Fruit fly (Drosophila melanogaster) whole organism, adult: ENCODE results near the gene eIF5.

Experiments
- CG11617 ChIP-seq: fragments of 200-800 bp; sonication (Bioruptor generic); optimal IDR thresholded peaks from 2 replicates; lab custom pipeline; 2017; ENCODE audit warnings: mild to moderate bottlenecking, missing biosample characterization, missing genetic modification reagents, missing genetic modification characterization
- CG12768 ChIP-seq: fragments of 200-800 bp; sonication (Bioruptor generic); optimal IDR thresholded peaks from 2 replicates; lab custom pipeline; 2017; ENCODE audit warnings: missing biosample characterization, missing genetic modification characterization, mild to moderate bottlenecking, moderate library complexity, missing genetic modification reagents
- CG14711 ChIP-seq: fragments of 200-800 bp; sonication (Bioruptor generic); optimal IDR thresholded peaks from 2 replicates; lab custom pipeline; 2018; ENCODE audit warnings: missing biosample characterization, mild to moderate bottlenecking, missing genetic modification characterization, moderate library complexity
- CG1620 ChIP-seq: fragments of 200-800 bp; sonication (Bioruptor generic); optimal IDR thresholded peaks from 2 replicates; lab custom pipeline; 2016; ENCODE audit warnings: missing biosample characterization, missing genetic modification characterization
- CG33017 ChIP-seq: fragments of 200-800 bp; sonication (Bioruptor generic); optimal IDR thresholded peaks from 2 replicates; lab custom pipeline; 2018; ENCODE audit warnings: missing biosample characterization, mild to moderate bottlenecking, missing genetic modification characterization, moderate library complexity
- CG5204 ChIP-seq: fragments of 200-800 bp; sonication (Bioruptor generic); optimal IDR thresholded peaks from 2 replicates; lab custom pipeline; 2016; ENCODE audit warnings: missing biosample characterization, missing genetic modification characterization
- CG7045 ChIP-seq: fragments of 200-800 bp; sonication (Bioruptor generic); optimal IDR thresholded peaks from 2 replicates; lab custom pipeline; 2017; ENCODE audit warnings: missing biosample characterization, mild to moderate bottlenecking, missing genetic modification characterization
- CG7101 ChIP-seq: fragments of 200-800 bp; sonication (Bioruptor generic); optimal IDR thresholded peaks from 2 replicates; lab custom pipeline; 2018; ENCODE audit warnings: missing biosample characterization, mild to moderate bottlenecking, missing genetic modification characterization, moderate library complexity
- Clk ChIP-seq: fragments of 200-800 bp; sonication (Bioruptor generic); optimal IDR thresholded peaks from 2 replicates; lab custom pipeline; 2017; ENCODE audit warnings: missing biosample characterization, missing genetic modification characterization
- Crg-1 ChIP-seq: fragments of 200-800 bp; sonication (Bioruptor generic); optimal IDR thresholded peaks from 2 replicates; lab custom pipeline; 2016; ENCODE audit warnings: missing biosample characterization, missing genetic modification characterization
- Hr96 ChIP-seq: fragments of 200-800 bp; sonication (Bioruptor generic); optimal IDR thresholded peaks from 2 replicates; lab custom pipeline; 2016; ENCODE audit warnings: missing biosample characterization, missing genetic modification characterization
- Mnt ChIP-seq: fragments of 200-800 bp; sonication (Bioruptor generic); optimal IDR thresholded peaks from 2 replicates; lab custom pipeline; 2016; ENCODE audit warnings: missing biosample characterization, mild to moderate bottlenecking, missing genetic modification characterization
- bab1 ChIP-seq: fragments of 200-800 bp; sonication (Bioruptor generic); optimal IDR thresholded peaks from 3 replicates; lab custom pipeline; 2019; ENCODE audit warnings: missing biosample characterization, mild to moderate bottlenecking, missing genetic modification characterization, moderate library complexity
- cic ChIP-seq: fragments of 200-800 bp; sonication (Bioruptor generic); optimal IDR thresholded peaks from 2 replicates; lab custom pipeline; 2017; ENCODE audit warnings: missing biosample characterization, mild to moderate bottlenecking, missing genetic modification characterization, moderate library complexity
- cnc ChIP-seq, 2 experiments: fragments of >200 bp; optimal IDR thresholded peaks; 2 replicates each; lab custom pipeline; 2017
- kay ChIP-seq: fragments of 200-800 bp; sonication (Bioruptor generic); peaks from one replicate; lab custom pipeline; 2016; ENCODE audit warnings: missing biosample characterization, missing genetic modification characterization, borderline replicate concordance
- ovo ChIP-seq: fragments of 200-800 bp; sonication (Bioruptor generic); optimal IDR thresholded peaks from 2 replicates; lab custom pipeline; 2016; ENCODE audit warnings: missing biosample characterization, missing genetic modification characterization
- pad ChIP-seq: fragments of 200-800 bp; sonication (Bioruptor generic); optimal IDR thresholded peaks from 3 replicates; lab custom pipeline; 2017; ENCODE audit warnings: missing biosample characterization, missing genetic modification characterization, mild to moderate bottlenecking, moderate library complexity, missing genetic modification reagents
- tj ChIP-seq: fragments of 200-800 bp; sonication (Bioruptor generic); optimal IDR thresholded peaks from 3 replicates; lab custom pipeline; 2017; ENCODE audit warnings: missing biosample characterization, mild to moderate bottlenecking, missing genetic modification characterization, moderate library complexity
- toe ChIP-seq: fragments of 200-800 bp; sonication (Bioruptor generic); optimal IDR thresholded peaks from 2 replicates; lab custom pipeline; 2016; ENCODE audit warnings: missing biosample characterization, missing genetic modification characterization

eIF5 gene

dm6 chrX:15991618-15992526, at the start of gene eIF5, which contains the start of the genes CG46312 and exd:
Gene eIF5 (minus strand): TSS chrX:15991974.
Gene CG46312 (minus strand): TSS chrX:15991974.
Gene exd (plus strand): TSS chrX:15992468.
- TF ChIP-seq toe (GFP tag; lab: Kevin White, UChicago) (no peak), Mnt (GFP tag; lab: Kevin White, UChicago) (peak; percentile 29), CG12768 (GFP tag; lab: Kevin White, UChicago) (no peak), CG1620 (GFP tag; lab: Kevin White, UChicago) (no peak), CG7045 (GFP tag; lab: Kevin White, UChicago) (no peak), bab1 (GFP tag; lab: Kevin White, UChicago) (peak; percentile 73), CG7101 (tag; lab: Kevin White, UChicago) (peak; percentile 18), pad (GFP tag; lab: Kevin White, UChicago) (no peak), ovo (GFP tag; lab: Kevin White, UChicago) (peak; percentile 13), cic (no peak)

dm6 chrX:16008814-16009213, 17.0 kb upstream of the eIF5 start, which contains the start of gene Muc14A:
Gene Muc14A (plus strand): TSS chrX:16009114.
- no peak for TF ChIP-seq Clk (GFP tag; lab: Kevin White, UChicago)
- no peak for TF ChIP-seq bab1 (GFP tag; lab: Kevin White, UChicago)
- no peak for TF ChIP-seq cnc (optimal IDR thresholded peaks at IDR 0.05; lab: Kevin White, UChicago)
- TF ChIP-seq Mnt (GFP tag; lab: Kevin White, UChicago), result no peak
- TF ChIP-seq Crg-1 (GFP tag; lab: Kevin White, UChicago), result no peak
- no peak for TF ChIP-seq pad (GFP tag; lab: Kevin White, UChicago)
- TF ChIP-seq CG5204 (GFP tag; lab: Kevin White, UChicago), result no peak
- no peak for TF ChIP-seq tj (GFP tag; lab: Kevin White, UChicago)
- TF ChIP-seq cic, result no peak
- TF ChIP-seq Hr96 (GFP tag; lab: Kevin White, UChicago), result no peak
- TF ChIP-seq CG7045 (GFP tag; lab: Kevin White, UChicago), result no peak
- no peak for TF ChIP-seq CG33017 (tag; lab: Kevin White, UChicago)
- TF ChIP-seq ovo (GFP tag; lab: Kevin White, UChicago), result no peak
- no peak for TF ChIP-seq CG11617 (GFP tag; lab: Kevin White, UChicago)
- no peak for TF ChIP-seq CG1620 (GFP tag; lab: Kevin White, UChicago)
- no peak for TF ChIP-seq kay (GFP tag; lab: Kevin White, UChicago)
- no peak for TF ChIP-seq CG14711 (tag; lab: Kevin White, UChicago)
- no peak for TF ChIP-seq CG12768 (GFP tag; lab: Kevin White, UChicago)

- TF ChIP-seq CG1620 (GFP tag; lab: Kevin White, UChicago) (no peak), cnc (optimal IDR thresholded peaks at IDR 0.05; lab: Kevin White, UChicago) (no peak), CG7045 (GFP tag; lab: Kevin White, UChicago) (no peak), Mnt (GFP tag; lab: Kevin White, UChicago) (no peak), ovo (GFP tag; lab: Kevin White, UChicago) (peak; percentile 24), kay (GFP tag; lab: Kevin White, UChicago) (peak; percentile 56)
These were observed 13.9 kb upstream of the eIF5 start, which contains the start of the genes vap and CG12698 for dm6 chrX:16005551-16006197. Gene vap (minus strand): TSS chrX:16005812. Gene CG12698 (plus strand): TSS chrX:16006147.

DNA sequence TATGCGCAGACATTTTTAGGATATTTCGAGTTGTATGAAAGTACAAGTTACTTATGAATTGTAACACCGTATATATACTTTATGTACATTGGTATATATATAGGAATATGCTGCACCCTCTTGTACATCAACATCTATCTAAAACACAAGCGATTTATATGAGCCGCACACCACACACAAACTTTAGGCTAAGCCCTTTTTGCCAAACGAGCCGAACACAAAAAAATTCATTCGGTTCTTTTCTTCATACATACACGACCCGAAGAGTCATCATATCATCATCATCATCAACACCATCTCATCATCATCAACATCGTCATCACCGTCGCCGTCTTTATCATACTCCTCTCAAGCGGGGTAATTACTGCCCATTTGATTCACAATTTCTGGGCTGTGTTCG, 13.3 kb upstream of the eIF5 start:
- TF ChIP-seq CG14711 (tag; lab: Kevin White, UChicago) (no peak), kay (GFP tag; lab: Kevin White, UChicago) (peak; percentile 74), cnc (optimal IDR thresholded peaks at IDR 0.05; lab: Kevin White, UChicago) (no peak), CG1620 (GFP tag; lab: Kevin White, UChicago) (no peak)

dm6 chrX:15996831-15997230, 5.1 kb upstream of the eIF5 start, which contains the start of gene CG8939:
Gene CG8939 (plus strand): TSS chrX:15997016.
- TF ChIP-seq CG7045 (GFP tag; lab: Kevin White, UChicago) (no peak), Hr96 (GFP tag; lab: Kevin White, UChicago) (no peak), CG1620 (GFP tag; lab: Kevin White, UChicago) (no peak), cnc (optimal IDR thresholded peaks at IDR 0.05; lab: Kevin White, UChicago) (no peak), Mnt (GFP tag; lab: Kevin White, UChicago) (peak; percentile 99), Clk (GFP tag; lab: Kevin White, UChicago) (no peak)

- TF ChIP-seq CG7045 (GFP tag; lab: Kevin White, UChicago) (no peak), kay (GFP tag; lab: Kevin White, UChicago) (peak; percentile 93), Clk (GFP tag; lab: Kevin White, UChicago) (no peak), Crg-1 (GFP tag; lab: Kevin White, UChicago) (no peak), Mnt (GFP tag; lab: Kevin White, UChicago) (peak; percentile 2)
These were observed 738 bp upstream of the eIF5 start for dm6 chrX:15992527-15992897.
